Worm (Caenorhabditis elegans): ENCODE data around the gene twk-32.

twk-32 gene

ce11 chrV:13775529-13775928, 20.9 kb upstream of the twk-32 start, which contains the start of gene F53C11.1 (continued):
- no peak for TF ChIP-seq fkh-10 (GFP tag; optimal IDR thresholded peaks at IDR 0.05)

ce11 chrV:13777857-13778256, 18.6 kb upstream of the twk-32 start, which contains the start of gene F53C11.9:
Gene F53C11.9, plus strand, starts transcription at chrV:13778015.
- TF ChIP-seq F49E8.2 (tag; optimal IDR thresholded peaks at IDR 0.05; ENCODE audit: borderline replicate concordance) (no peak), lin-29 (GFP tag; IDR thresholded peaks at IDR 0.05) (no peak), unc-62 (GFP tag; optimal IDR thresholded peaks at IDR 0.05 in 1 of 2) (peak in 1 of 2 experiments; percentile 85), unc-62 (tag; optimal IDR thresholded peaks at IDR 0.05) (no peak), nhr-48 (tag; optimal IDR thresholded peaks at IDR 0.05) (no peak), dmd-6 (GFP tag; IDR thresholded peaks at IDR 0.05) (no peak), nhr-77 (tag; optimal IDR thresholded peaks at IDR 0.05) (no peak), ZK337.2 (GFP tag; IDR thresholded peaks at IDR 0.05) (no peak), unc-130 (GFP tag; optimal IDR thresholded peaks at IDR 0.05) (no peak), egl-27 (tag; optimal IDR thresholded peaks at IDR 0.05) (no peak), daf-16 (GFP tag; optimal IDR thresholded peaks at IDR 0.05) (peak in 1 of 2 experiments; percentile 70), daf-16 (tag; optimal IDR thresholded peaks at IDR 0.05) (no peak)

DNA sequence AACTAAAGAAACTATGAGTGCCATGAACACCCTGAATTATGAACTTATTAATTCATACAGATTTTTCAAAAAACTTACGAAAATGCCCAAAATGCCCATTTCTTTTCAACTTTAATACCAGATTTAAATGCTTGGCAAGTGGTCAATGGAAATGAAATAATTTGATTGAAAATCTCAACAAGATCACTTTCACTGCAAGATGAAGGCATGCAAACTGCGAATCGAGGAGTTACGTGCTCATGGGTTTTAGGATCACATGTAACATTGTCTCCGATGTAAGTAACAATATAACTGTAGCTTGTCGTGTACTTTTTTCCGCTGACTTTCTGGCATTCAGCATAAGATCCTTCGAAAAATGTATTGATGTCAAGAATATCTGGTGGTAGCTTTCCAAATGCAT, 15.5 kb upstream of the twk-32 start:
- TF ChIP-seq unc-62 (GFP tag; optimal IDR thresholded peaks at IDR 0.05 in 1 of 2) (peak in 1 of 2 experiments; percentile 97), unc-62 (tag; optimal IDR thresholded peaks at IDR 0.05) (no peak), nhr-76 (tag; optimal IDR thresholded peaks at IDR 0.05) (no peak), ceh-82 (tag; optimal IDR thresholded peaks at IDR 0.05) (no peak), spr-3 (GFP tag; optimal IDR thresholded peaks at IDR 0.05) (no peak)

ce11 chrV:13782190-13782589, 14.3 kb upstream of the twk-32 start, which contains the start of gene decr-1.1:
Gene decr-1.1, plus strand, starts transcription at chrV:13782399.
- TF ChIP-seq pqm-1 (tag; optimal IDR thresholded peaks at IDR 0.05) (peak; percentile 12), dve-1 (tag; optimal IDR thresholded peaks at IDR 0.05; ENCODE audit: insufficient read depth) (peak; percentile 17), hlh-11 (tag; optimal IDR thresholded peaks at IDR 0.05) (peak; percentile 20), T20F7.1 (GFP tag; optimal IDR thresholded peaks at IDR 0.05) (peak; percentile 28), daf-16 (GFP tag; optimal IDR thresholded peaks at IDR 0.05) (no peak), daf-16 (tag; optimal IDR thresholded peaks at IDR 0.05) (peak; percentile 74), lsy-2 (tag; optimal IDR thresholded peaks at IDR 0.05) (no peak), hif-1 (tag; optimal IDR thresholded peaks at IDR 0.05) (no peak), lir-3 (tag; optimal IDR thresholded peaks at IDR 0.05) (no peak), hlh-30 (tag; optimal IDR thresholded peaks at IDR 0.05; ENCODE audit: insufficient read depth) (peak; percentile 23), dmd-6 (GFP tag; IDR thresholded peaks at IDR 0.05) (peak; percentile 56), nhr-28 (tag; optimal IDR thresholded peaks at IDR 0.05) (peak; percentile 95), zag-1 (tag; optimal IDR thresholded peaks at IDR 0.05) (no peak), nhr-11 (tag; optimal IDR thresholded peaks at IDR 0.05) (no peak), nhr-10 (tag; optimal IDR thresholded peaks at IDR 0.05) (peak; percentile 19), egl-27 (tag; optimal IDR thresholded peaks at IDR 0.05) (no peak), R02D3.7 (tag; optimal IDR thresholded peaks at IDR 0.05) (no peak), nhr-77 (tag; optimal IDR thresholded peaks at IDR 0.05) (peak; percentile 55), aha-1 (tag) (peak; percentile 95)

DNA sequence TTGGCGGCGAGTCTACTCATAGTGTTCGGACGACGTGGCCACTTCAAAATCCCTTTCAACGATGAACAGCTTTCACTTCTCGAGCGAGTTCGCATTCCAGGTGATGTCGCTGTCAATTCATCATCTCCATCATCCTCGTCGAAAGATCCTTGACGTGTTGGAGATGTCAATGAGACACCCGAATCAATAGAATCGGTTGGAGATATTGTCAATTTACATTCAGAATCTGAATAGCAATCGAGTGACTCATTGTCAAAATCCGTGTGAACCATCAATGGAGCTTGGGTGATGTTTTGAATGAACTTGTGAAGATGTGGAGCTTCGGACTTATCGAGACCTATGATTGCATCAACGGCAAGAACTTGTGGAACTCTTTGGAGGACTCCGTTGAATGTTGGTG, 10.7 kb upstream of the twk-32 start:
- TF ChIP-seq aha-1 (tag) (peak; percentile 84), T26A8.4 (GFP tag; IDR thresholded peaks at IDR 0.05) (no peak), unc-62 (GFP tag; optimal IDR thresholded peaks at IDR 0.05 in 1 of 2) (peak in 1 of 2 experiments; percentile 51), unc-62 (tag; optimal IDR thresholded peaks at IDR 0.05) (no peak), saeg-2 (GFP tag; IDR thresholded peaks at IDR 0.05) (no peak)
